Fruit fly (Drosophila melanogaster) whole organism, embryonic: ENCODE results near the gene CG2652.

ENCODE experiments used
- Adf1 ChIP-seq: fragments of 200-800 bp; sonication (Bioruptor generic); IDR thresholded peaks from 2 replicates; pipeline ENCODE4 v1.3.6; 2022; ENCODE audit warnings: missing biosample characterization, missing genetic modification characterization
- CG10267 ChIP-seq: fragments of 200-800 bp; sonication (Bioruptor generic); optimal IDR thresholded peaks from 2 replicates; lab custom pipeline; 2018; ENCODE audit warnings: missing biosample characterization, mild to moderate bottlenecking, missing genetic modification characterization, moderate library complexity
- CG11093 ChIP-seq: fragments of 200-800 bp; sonication (Bioruptor generic); IDR thresholded peaks from 3 replicates; pipeline ENCODE4 v1.3.6; 2022; ENCODE audit warnings: missing biosample characterization, missing genetic modification characterization
- CG11723 ChIP-seq: fragments of 200-800 bp; sonication (Bioruptor generic); optimal IDR thresholded peaks from 2 replicates; lab custom pipeline; 2017; ENCODE audit warnings: missing biosample characterization, mild to moderate bottlenecking, missing genetic modification characterization
- CG12071 ChIP-seq: fragments of 200-800 bp; sonication (Bioruptor generic); optimal IDR thresholded peaks from 3 replicates; lab custom pipeline; 2018; ENCODE audit warnings: missing biosample characterization, mild to moderate bottlenecking, missing genetic modification characterization
- CG12219 ChIP-seq: fragments of 200-800 bp; sonication (Bioruptor generic); optimal IDR thresholded peaks from 3 replicates; lab custom pipeline; 2018; ENCODE audit warnings: missing biosample characterization, mild to moderate bottlenecking, missing genetic modification characterization
- CG13123 ChIP-seq: fragments of 200-800 bp; sonication (Bioruptor generic); optimal IDR thresholded peaks from 2 replicates; lab custom pipeline; 2016; ENCODE audit warnings: missing biosample characterization, missing genetic modification characterization
- CG1529 ChIP-seq: fragments of 200-800 bp; sonication (Bioruptor generic); optimal IDR thresholded peaks from 3 replicates; lab custom pipeline; 2018; ENCODE audit warnings: missing biosample characterization, missing genetic modification characterization
- CG16813 ChIP-seq: fragments of 200-800 bp; sonication (Bioruptor generic); IDR thresholded peaks from 3 replicates; pipeline ENCODE4 v1.3.6; 2022; ENCODE audit warnings: missing biosample characterization, missing genetic modification characterization; ENCODE audit not compliant: partially characterized antibody
- CG17829 ChIP-seq: fragments of 200-800 bp; optimal IDR thresholded peaks from 2 replicates; lab custom pipeline; 2019; ENCODE audit warnings: missing biosample characterization, mild to moderate bottlenecking, missing genetic modification characterization, moderate library complexity
- CG1792 ChIP-seq: fragments of 200-800 bp; sonication (Bioruptor generic); optimal IDR thresholded peaks from 2 replicates; lab custom pipeline; 2016; ENCODE audit warnings: missing biosample characterization, missing genetic modification characterization
- CG31388 ChIP-seq: fragments of 200-800 bp; sonication (Bioruptor generic); optimal IDR thresholded peaks from 2 replicates; lab custom pipeline; 2016; ENCODE audit warnings: missing biosample characterization, missing genetic modification characterization
- CG33557 ChIP-seq: fragments of 200-800 bp; sonication (Bioruptor generic); optimal IDR thresholded peaks from 2 replicates; lab custom pipeline; 2019; ENCODE audit warnings: missing biosample characterization, mild to moderate bottlenecking, missing genetic modification characterization, moderate library complexity
- CG3407 ChIP-seq: fragments of 200-800 bp; sonication (Bioruptor generic); optimal IDR thresholded peaks from 2 replicates; lab custom pipeline; 2018; ENCODE audit warnings: missing biosample characterization, mild to moderate bottlenecking, missing genetic modification characterization
- CG42726 ChIP-seq: fragments of 200-800 bp; sonication (Bioruptor generic); IDR thresholded peaks from 2 replicates; pipeline ENCODE4 v1.3.6; 2022; ENCODE audit warnings: missing biosample characterization, missing genetic modification characterization; ENCODE audit not compliant: partially characterized antibody
- CG8281 ChIP-seq: fragments of 200-800 bp; sonication (Bioruptor generic); optimal IDR thresholded peaks from 2 replicates; lab custom pipeline; 2018; ENCODE audit warnings: missing biosample characterization, mild to moderate bottlenecking, missing genetic modification characterization, moderate library complexity
- CG8388 ChIP-seq: fragments of 200-800 bp; sonication (Bioruptor generic); optimal IDR thresholded peaks from 2 replicates; lab custom pipeline; 2019; ENCODE audit warnings: missing biosample characterization, mild to moderate bottlenecking, missing genetic modification characterization, moderate library complexity
- CG9817 ChIP-seq: fragments of 200-800 bp; sonication (Bioruptor generic); optimal IDR thresholded peaks from 2 replicates; lab custom pipeline; 2018; ENCODE audit warnings: missing biosample characterization, mild to moderate bottlenecking, missing genetic modification characterization, moderate library complexity
- CG9932 ChIP-seq: fragments of 200-800 bp; sonication (Bioruptor generic); IDR thresholded peaks from 2 replicates; pipeline ENCODE4 v1.3.6; 2022; ENCODE audit warnings: missing biosample characterization, missing genetic modification characterization
- Dek ChIP-seq: fragments of 200-800 bp; sonication (Bioruptor generic); optimal IDR thresholded peaks from 3 replicates; lab custom pipeline; 2019; ENCODE audit warnings: missing biosample characterization, mild to moderate bottlenecking, missing genetic modification characterization, moderate library complexity
- Hey ChIP-seq: fragments of 200-800 bp; sonication (Bioruptor generic); optimal IDR thresholded peaks from 3 replicates; lab custom pipeline; 2018; ENCODE audit warnings: missing biosample characterization, mild to moderate bottlenecking, missing genetic modification characterization
- MTF-1 ChIP-seq: fragments of 200-800 bp; sonication (Bioruptor generic); optimal IDR thresholded peaks from 2 replicates; lab custom pipeline; 2018; ENCODE audit warnings: missing biosample characterization, mild to moderate bottlenecking, missing genetic modification characterization, borderline replicate concordance
- Max ChIP-seq: fragments of 200-800 bp; sonication (Bioruptor generic); optimal IDR thresholded peaks from 2 replicates; lab custom pipeline; 2016; ENCODE audit warnings: missing biosample characterization, mild to moderate bottlenecking, missing genetic modification characterization
- NC2β ChIP-seq: fragments of 200-800 bp; sonication (Bioruptor generic); optimal IDR thresholded peaks from 2 replicates; lab custom pipeline; 2016; ENCODE audit warnings: missing biosample characterization, missing genetic modification characterization
- Sry-β ChIP-seq: fragments of 200-800 bp; sonication (Bioruptor generic); optimal IDR thresholded peaks from 2 replicates; lab custom pipeline; 2018; ENCODE audit warnings: missing biosample characterization, mild to moderate bottlenecking, missing genetic modification characterization, moderate library complexity
- bab2 ChIP-seq: fragments of 200-800 bp; sonication (Bioruptor generic); optimal IDR thresholded peaks from 2 replicates; lab custom pipeline; 2016; ENCODE audit warnings: missing biosample characterization, missing genetic modification characterization
- bigmax ChIP-seq: fragments of 200-800 bp; sonication (Bioruptor generic); optimal IDR thresholded peaks from 2 replicates; lab custom pipeline; 2018; ENCODE audit warnings: missing biosample characterization, mild to moderate bottlenecking, missing genetic modification characterization
- caup ChIP-seq: fragments of 200-800 bp; sonication (Bioruptor generic); optimal IDR thresholded peaks from 3 replicates; lab custom pipeline; 2017; ENCODE audit warnings: missing biosample characterization, mild to moderate bottlenecking, missing genetic modification characterization, moderate library complexity; ENCODE audit not compliant: severe bottlenecking
- chinmo ChIP-seq: fragments of 200-800 bp; sonication (Bioruptor generic); IDR thresholded peaks from 4 replicates; pipeline ENCODE4 v1.3.6; 2022; ENCODE audit warnings: missing biosample characterization, missing genetic modification characterization; ENCODE audit not compliant: partially characterized antibody
- ci ChIP-seq: fragments of 200-800 bp; sonication (Bioruptor generic); IDR thresholded peaks from 3 replicates; pipeline ENCODE4 v1.3.6; 2022; ENCODE audit warnings: missing biosample characterization, missing genetic modification characterization
- crc ChIP-seq: fragments of 200-800 bp; sonication (Bioruptor generic); optimal IDR thresholded peaks from 2 replicates; lab custom pipeline; 2016; ENCODE audit warnings: missing biosample characterization, missing genetic modification characterization
- crol ChIP-seq: fragments of 200-800 bp; sonication (Bioruptor generic); IDR thresholded peaks from 2 replicates; pipeline ENCODE4 v1.3.6; 2022; ENCODE audit warnings: missing biosample characterization, missing genetic modification characterization
- da ChIP-seq: fragments of 200-800 bp; sonication (Bioruptor generic); optimal IDR thresholded peaks from 2 replicates; lab custom pipeline; 2016; ENCODE audit warnings: missing biosample characterization, missing genetic modification characterization
- en ChIP-seq: fragments of 200-800 bp; sonication (Bioruptor generic); optimal IDR thresholded peaks from 2 replicates; lab custom pipeline; 2016; ENCODE audit warnings: missing biosample characterization, missing genetic modification characterization
- fd102C ChIP-seq: fragments of 200-800 bp; sonication (Bioruptor generic); optimal IDR thresholded peaks from 2 replicates; lab custom pipeline; 2018; ENCODE audit warnings: missing biosample characterization, mild to moderate bottlenecking, missing genetic modification characterization, moderate library complexity
- gem ChIP-seq: fragments of 200-800 bp; sonication (Bioruptor generic); optimal IDR thresholded peaks from 2 replicates; lab custom pipeline; 2019; ENCODE audit warnings: missing biosample characterization, mild to moderate bottlenecking, missing genetic modification characterization, moderate library complexity
- grau ChIP-seq: fragments of 200-800 bp; optimal IDR thresholded peaks from 3 replicates; lab custom pipeline; 2019; ENCODE audit warnings: missing biosample characterization, mild to moderate bottlenecking, missing genetic modification characterization, moderate library complexity
- lab ChIP-seq: fragments of 200-800 bp; sonication (Bioruptor generic); optimal IDR thresholded peaks from 3 replicates; lab custom pipeline; 2017; ENCODE audit warnings: missing biosample characterization, missing genetic modification characterization, mild to moderate bottlenecking, moderate library complexity, missing genetic modification reagents
- lola ChIP-seq, 3 experiments: fragments of >200 bp in 2 of 3; fragments of 200-800 bp in 1 of 3; sonication (Bioruptor generic) in 1 of 3; optimal IDR thresholded peaks; 2 replicates each; lab custom pipeline; 2017 to 2019; ENCODE audit warnings: missing biosample characterization in 3 of 3, missing genetic modification characterization in 3 of 3, mild to moderate bottlenecking in 1 of 3, moderate library complexity in 1 of 3
- mirr ChIP-seq: fragments of 200-800 bp; sonication (Bioruptor generic); optimal IDR thresholded peaks from 3 replicates; lab custom pipeline; 2018; ENCODE audit warnings: missing biosample characterization, mild to moderate bottlenecking, missing genetic modification characterization
- nerfin-2 ChIP-seq: fragments of 200-800 bp; sonication (Bioruptor generic); IDR thresholded peaks from 2 replicates; pipeline ENCODE4 v1.3.6; 2022; ENCODE audit warnings: missing biosample characterization, missing genetic modification characterization; ENCODE audit not compliant: partially characterized antibody
- pita ChIP-seq: fragments of 200-800 bp; sonication (Bioruptor generic); optimal IDR thresholded peaks from 2 replicates; lab custom pipeline; 2017; ENCODE audit warnings: missing biosample characterization, mild to moderate bottlenecking, missing genetic modification characterization
- ro ChIP-seq: fragments of 200-800 bp; sonication (Bioruptor generic); IDR thresholded peaks from 2 replicates; pipeline ENCODE4 v1.3.6; 2022; ENCODE audit warnings: missing biosample characterization, missing genetic modification characterization
- sens ChIP-seq: fragments of 200-800 bp; sonication (Bioruptor generic); peaks from one replicate; lab custom pipeline; 2016; ENCODE audit warnings: missing biosample characterization, missing genetic modification characterization
- tio ChIP-seq: fragments of 200-800 bp; sonication (Bioruptor generic); optimal IDR thresholded peaks from 2 replicates; lab custom pipeline; 2017; ENCODE audit warnings: missing biosample characterization, missing genetic modification characterization, inconsistent platforms
- tna ChIP-seq: fragments of 200-800 bp; sonication (Bioruptor generic); IDR thresholded peaks from 2 replicates; pipeline ENCODE4 v1.3.6; 2022; ENCODE audit warnings: missing biosample characterization, missing genetic modification characterization; ENCODE audit not compliant: partially characterized antibody
- toy ChIP-seq: fragments of 200-800 bp; sonication (Bioruptor generic); IDR thresholded peaks from 2 replicates; pipeline ENCODE4 v1.3.6; 2022; ENCODE audit warnings: missing biosample characterization, missing genetic modification characterization
- unc-4 ChIP-seq: fragments of 200-800 bp; sonication (Bioruptor generic); IDR thresholded peaks from 2 replicates; pipeline ENCODE4 v1.3.6; 2022; ENCODE audit warnings: missing biosample characterization, missing genetic modification characterization; ENCODE audit not compliant: partially characterized antibody
- usp ChIP-seq: fragments of >200 bp; optimal IDR thresholded peaks from 2 replicates; lab custom pipeline; 2017; ENCODE audit warnings: missing biosample characterization, missing genetic modification characterization

CG2652 gene

DNA sequence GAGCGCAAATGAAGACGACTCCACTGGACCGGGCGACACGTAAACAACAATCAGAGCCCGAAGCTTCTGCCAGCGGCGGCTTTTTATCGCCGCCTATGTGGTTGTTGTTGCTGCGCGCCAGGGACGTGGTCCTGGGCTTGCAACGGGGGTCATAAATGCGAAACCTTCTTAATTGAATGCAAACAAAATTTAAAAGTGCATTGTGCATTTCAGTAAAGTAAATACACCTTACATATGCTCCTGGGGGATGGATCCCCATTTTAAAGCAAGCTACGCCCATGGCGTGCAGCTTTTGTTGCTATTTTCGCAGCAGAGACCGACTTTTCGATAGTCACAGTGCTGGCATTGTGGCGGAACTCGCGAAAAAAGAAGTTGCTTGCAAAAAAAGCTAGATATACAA is 21.0 kb upstream of the CG2652 start, which contains the start of gene Ugalt (continued):
- TF ChIP-seq nerfin-2, result 0 out of 2 replicates have a peak, but pooled peaks have one; percentile 27
- TF ChIP-seq bab2 (GFP tag; lab: Kevin White, UChicago), result peak; percentile 100
- TF ChIP-seq tio, result peak; percentile 100
- peak; percentile 100 for TF ChIP-seq CG12219 (GFP tag; lab: Kevin White, UChicago)
- peak; percentile 66; the same call in 1 of the 4 replicates for TF ChIP-seq chinmo
- TF ChIP-seq sens, result peak; percentile 100
- peak; percentile 97 for TF ChIP-seq fd102C
- peak; percentile 100 for TF ChIP-seq lab (GFP tag; lab: Kevin White, UChicago)
- peak; percentile 100 for TF ChIP-seq CG9932 (GFP tag; lab: Robert Waterston, UW)
- peak; percentile 100 for TF ChIP-seq caup (GFP tag; lab: Kevin White, UChicago)
- TF ChIP-seq CG11093 (GFP tag; lab: Robert Waterston, UW), result peak; percentile 100
- TF ChIP-seq CG16813 (GFP tag; lab: Robert Waterston, UW), result no peak
- TF ChIP-seq CG9817 (tag; lab: Kevin White, UChicago), result peak; percentile 100
- peak; percentile 97 for TF ChIP-seq crol
- no peak for TF ChIP-seq Sry-β
- TF ChIP-seq pita (GFP tag; lab: Kevin White, UChicago), result no peak
- TF ChIP-seq en (GFP tag; lab: Kevin White, UChicago), result peak; percentile 100
- TF ChIP-seq gem (tag; lab: Kevin White, UChicago), result peak; percentile 100
- peak; percentile 100 for TF ChIP-seq CG8388 (GFP tag; lab: Kevin White, UChicago)
- peak; percentile 100 for TF ChIP-seq ro (GFP tag; lab: Robert Waterston, UW)
- peak; percentile 54; the same call in 1 of the 2 replicates for TF ChIP-seq unc-4 (GFP tag; lab: Robert Waterston, UW)
- peak; percentile 100 for TF ChIP-seq MTF-1 (GFP tag; lab: Kevin White, UChicago)
- peak; percentile 100 for TF ChIP-seq crc (GFP tag; lab: Kevin White, UChicago)
- TF ChIP-seq CG31388 (GFP tag; lab: Kevin White, UChicago), result peak; percentile 100
- peak; percentile 100 for TF ChIP-seq da (GFP tag; lab: Kevin White, UChicago)
- peak; percentile 100 for TF ChIP-seq Dek (tag; lab: Kevin White, UChicago)
- TF ChIP-seq Max, result peak; percentile 100
- TF ChIP-seq CG12071 (GFP tag; lab: Kevin White, UChicago), result peak; percentile 100
- peak; percentile 100 for TF ChIP-seq CG1792 (GFP tag; lab: Kevin White, UChicago)
- peak; percentile 100 for TF ChIP-seq CG17829 (tag; lab: Kevin White, UChicago)
- TF ChIP-seq mirr (GFP tag; lab: Kevin White, UChicago), result peak; percentile 100
- peak; percentile 79 for TF ChIP-seq CG42726
- TF ChIP-seq CG13123 (GFP tag; lab: Kevin White, UChicago), result peak; percentile 100
- peak; percentile 100 for TF ChIP-seq Hey
- TF ChIP-seq Adf1 (GFP tag; lab: Robert Waterston, UW), result peak; percentile 99
- no peak for TF ChIP-seq tna (GFP tag; lab: Robert Waterston, UW)
- peak; percentile 100 for TF ChIP-seq toy (GFP tag; lab: Robert Waterston, UW)
- TF ChIP-seq lola (GFP tag; optimal IDR thresholded peaks at IDR 0.05; lab: Kevin White, UChicago), result peak in 1 of 3 experiments; percentile 100
- peak; percentile 100 for TF ChIP-seq grau (tag; lab: Kevin White, UChicago)
- peak; percentile 98 for TF ChIP-seq CG8281 (tag; lab: Kevin White, UChicago)
- TF ChIP-seq CG10267 (tag; lab: Kevin White, UChicago), result peak; percentile 100
- TF ChIP-seq ci, result peak; percentile 100
- TF ChIP-seq bigmax, result peak; percentile 94
- peak; percentile 100 for TF ChIP-seq CG1529
- peak; percentile 100 for TF ChIP-seq CG11723
- peak; percentile 99 for TF ChIP-seq CG33557 (GFP tag; lab: Kevin White, UChicago)
- TF ChIP-seq NC2β (GFP tag; lab: Kevin White, UChicago), result peak; percentile 100
- TF ChIP-seq usp (GFP tag; lab: Kevin White, UChicago), result no peak
- peak; percentile 99 for TF ChIP-seq CG3407 (GFP tag; lab: Kevin White, UChicago)
